Fruit fly (Drosophila melanogaster) whole organism, pupa: ENCODE results near the gene CIA30.
A peak's percentile ranks its signal among the peaks of the same experiment; 100 is the strongest.

Experiments used
- CG10348 ChIP-seq: fragments of 200-800 bp; sonication (Bioruptor generic); IDR thresholded peaks from 2 replicates; pipeline ENCODE4 v1.3.6; 2022; ENCODE audit warnings: missing biosample characterization, missing genetic modification characterization
- CG12605 ChIP-seq: fragments of 200-800 bp; sonication (Bioruptor generic); IDR thresholded peaks from 2 replicates; pipeline ENCODE4 v1.3.6; 2022; ENCODE audit warnings: missing biosample characterization, missing genetic modification characterization
- CG13204 ChIP-seq: fragments of 200-800 bp; sonication (Bioruptor generic); optimal IDR thresholded peaks from 2 replicates; lab custom pipeline; 2018; ENCODE audit warnings: missing biosample characterization, mild to moderate bottlenecking, missing genetic modification characterization, moderate library complexity
- CG14655 ChIP-seq: fragments of 200-800 bp; sonication (Bioruptor generic); optimal IDR thresholded peaks from 3 replicates; lab custom pipeline; 2017; ENCODE audit warnings: mild to moderate bottlenecking, missing biosample characterization, missing genetic modification reagents, missing genetic modification characterization
- CG15710 ChIP-seq: fragments of 200-800 bp; sonication (Bioruptor generic); optimal IDR thresholded peaks from 2 replicates; lab custom pipeline; 2018; ENCODE audit warnings: missing biosample characterization, mild to moderate bottlenecking, missing genetic modification characterization, moderate library complexity
- CG17806 ChIP-seq: fragments of 200-800 bp; sonication (Bioruptor generic); optimal IDR thresholded peaks from 2 replicates; lab custom pipeline; 2018; ENCODE audit warnings: missing biosample characterization, mild to moderate bottlenecking, missing genetic modification characterization, moderate library complexity
- CG32121 ChIP-seq: fragments of 200-800 bp; sonication (Bioruptor generic); IDR thresholded peaks from 2 replicates; pipeline ENCODE4 v1.3.6; 2022; ENCODE audit warnings: missing biosample characterization, missing genetic modification characterization
- CG34367 ChIP-seq: fragments of 200-800 bp; sonication (Bioruptor generic); optimal IDR thresholded peaks from 2 replicates; lab custom pipeline; 2018; ENCODE audit warnings: missing biosample characterization, mild to moderate bottlenecking, missing genetic modification characterization
- CG4496 ChIP-seq: fragments of 200-800 bp; sonication (Bioruptor generic); IDR thresholded peaks from 3 replicates; pipeline ENCODE4 v1.3.6; 2022; ENCODE audit warnings: missing biosample characterization, missing genetic modification characterization
- CG8159 ChIP-seq: fragments of 200-800 bp; sonication (Bioruptor generic); optimal IDR thresholded peaks from 3 replicates; lab custom pipeline; 2018; ENCODE audit warnings: missing biosample characterization, mild to moderate bottlenecking, missing genetic modification characterization, moderate library complexity
- CG8301 ChIP-seq: fragments of 200-800 bp; sonication (Bioruptor generic); optimal IDR thresholded peaks from 2 replicates; lab custom pipeline; 2018; ENCODE audit warnings: missing biosample characterization, mild to moderate bottlenecking, missing genetic modification characterization
- CG9948 ChIP-seq: fragments of 200-800 bp; sonication (Bioruptor generic); optimal IDR thresholded peaks from 2 replicates; lab custom pipeline; 2018; ENCODE audit warnings: missing biosample characterization, mild to moderate bottlenecking, missing genetic modification characterization, moderate library complexity
- D1 ChIP-seq: fragments of 200-800 bp; sonication (Bioruptor generic); optimal IDR thresholded peaks from 2 replicates; lab custom pipeline; 2018; ENCODE audit warnings: missing biosample characterization, mild to moderate bottlenecking, missing genetic modification characterization, moderate library complexity
- EcR ChIP-seq: fragments of 200-800 bp; sonication (Bioruptor generic); optimal IDR thresholded peaks from 3 replicates; lab custom pipeline; 2019; ENCODE audit warnings: missing biosample characterization, missing genetic modification characterization, mild to moderate bottlenecking, moderate library complexity, missing genetic modification reagents
- Ets98B ChIP-seq: fragments of 200-800 bp; sonication (Bioruptor generic); IDR thresholded peaks from 2 replicates; pipeline ENCODE4 v1.3.6; 2022; ENCODE audit warnings: missing biosample characterization, missing genetic modification characterization
- Pif1A ChIP-seq: fragments of 200-800 bp; sonication (Bioruptor generic); optimal IDR thresholded peaks from 3 replicates; lab custom pipeline; 2016; ENCODE audit warnings: missing biosample characterization, missing genetic modification characterization
- Pif1B ChIP-seq: fragments of 200-800 bp; sonication (Bioruptor generic); optimal IDR thresholded peaks from 3 replicates; lab custom pipeline; 2016; ENCODE audit warnings: missing biosample characterization, missing genetic modification characterization
- Snoo ChIP-seq: fragments of 200-800 bp; sonication (Bioruptor generic); optimal IDR thresholded peaks from 3 replicates; lab custom pipeline; 2017; ENCODE audit warnings: missing biosample characterization, mild to moderate bottlenecking, missing genetic modification characterization, inconsistent platforms
- fd96Ca ChIP-seq: fragments of 200-800 bp; sonication (Bioruptor generic); IDR thresholded peaks from 3 replicates; pipeline ENCODE4 v1.3.6; 2022; ENCODE audit warnings: missing biosample characterization, missing genetic modification characterization
- gl ChIP-seq: fragments of 200-800 bp; sonication (Bioruptor generic); optimal IDR thresholded peaks from 2 replicates; lab custom pipeline; 2018; ENCODE audit warnings: missing biosample characterization, mild to moderate bottlenecking, missing genetic modification characterization
- rn ChIP-seq: fragments of 200-800 bp; sonication (Bioruptor generic); IDR thresholded peaks from 2 replicates; pipeline ENCODE4 v1.3.6; 2022; ENCODE audit warnings: missing biosample characterization, missing genetic modification characterization

The CIA30 gene

dm6 chr3R:29786016-29786996, 49.5 kb downstream of the CIA30 start:
- TF ChIP-seq CG12605 (no peak; the same call in 1 of the 2 replicates), CG17806 (tag; lab: Kevin White, UChicago) (peak; percentile 63), CG10348 (GFP tag; lab: Robert Waterston, UW) (no peak), CG34367 (tag; lab: Kevin White, UChicago) (no peak), CG14655 (GFP tag; lab: Kevin White, UChicago) (no peak), gl (tag; lab: Kevin White, UChicago) (no peak), rn (GFP tag; lab: Robert Waterston, UW) (0 out of 2 replicates have a peak, but pooled peaks have one; percentile 28), CG32121 (GFP tag; lab: Robert Waterston, UW) (peak; percentile 59; the same call in 1 of the 2 replicates), CG15710 (no peak), CG8159 (peak; percentile 71), CG13204 (GFP tag; lab: Kevin White, UChicago) (no peak), D1 (tag; lab: Kevin White, UChicago) (no peak), CG4496 (GFP tag; lab: Robert Waterston, UW) (peak; percentile 75), CG8301 (tag; lab: Kevin White, UChicago) (peak; percentile 53), EcR (no peak), CG9948 (tag; lab: Kevin White, UChicago) (peak; percentile 49), Pif1A (peak; percentile 87), Pif1B (GFP tag; lab: Kevin White, UChicago) (peak; percentile 77), Snoo (peak; percentile 90), Ets98B (0 out of 2 replicates have a peak, but pooled peaks have one; percentile 22), fd96Ca (peak; percentile 74)
- TF ChIP-seq, all 21 proteins: peak for 12
